Worm (Caenorhabditis elegans): ENCODE results near the gene F26D10.13.

DNA sequence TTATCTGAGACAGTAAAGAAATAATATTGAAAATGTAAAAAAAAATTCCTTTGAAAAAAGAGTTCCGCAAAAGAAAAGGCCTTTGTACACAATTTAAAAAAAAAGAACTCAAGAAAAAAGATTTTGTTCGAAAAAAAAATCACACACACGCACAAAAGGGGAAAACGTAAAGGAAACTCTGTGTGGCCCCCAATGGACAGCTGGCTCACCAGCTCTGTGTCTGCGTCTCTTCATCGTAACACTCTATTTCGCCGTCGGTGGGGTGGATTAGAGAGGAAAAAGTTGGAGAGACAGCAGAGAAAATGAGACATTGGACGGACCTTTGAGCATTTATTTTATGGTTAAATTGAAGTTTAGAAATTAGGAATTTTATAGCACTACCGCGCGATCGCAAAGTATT lies 49.5 kb downstream of the F26D10.13 start:
- TF ChIP-seq ztf-11 (tag; optimal IDR thresholded peaks at IDR 0.05) (no peak), aly-2 (tag; optimal IDR thresholded peaks at IDR 0.05) (no peak), unc-30 (tag; optimal IDR thresholded peaks at IDR 0.05) (no peak), ama-1 (optimal IDR thresholded peaks at IDR 0.05) (no peak), elt-2 (tag; optimal IDR thresholded peaks at IDR 0.05) (no peak), unc-62 (GFP tag; optimal IDR thresholded peaks at IDR 0.05) (no peak), unc-130 (tag; optimal IDR thresholded peaks at IDR 0.05) (no peak), grh-1 (GFP tag; IDR thresholded peaks at IDR 0.05) (no peak)
